Fruit fly (Drosophila melanogaster): ENCODE measurements around the gene ben.

Gene ben

DNA sequence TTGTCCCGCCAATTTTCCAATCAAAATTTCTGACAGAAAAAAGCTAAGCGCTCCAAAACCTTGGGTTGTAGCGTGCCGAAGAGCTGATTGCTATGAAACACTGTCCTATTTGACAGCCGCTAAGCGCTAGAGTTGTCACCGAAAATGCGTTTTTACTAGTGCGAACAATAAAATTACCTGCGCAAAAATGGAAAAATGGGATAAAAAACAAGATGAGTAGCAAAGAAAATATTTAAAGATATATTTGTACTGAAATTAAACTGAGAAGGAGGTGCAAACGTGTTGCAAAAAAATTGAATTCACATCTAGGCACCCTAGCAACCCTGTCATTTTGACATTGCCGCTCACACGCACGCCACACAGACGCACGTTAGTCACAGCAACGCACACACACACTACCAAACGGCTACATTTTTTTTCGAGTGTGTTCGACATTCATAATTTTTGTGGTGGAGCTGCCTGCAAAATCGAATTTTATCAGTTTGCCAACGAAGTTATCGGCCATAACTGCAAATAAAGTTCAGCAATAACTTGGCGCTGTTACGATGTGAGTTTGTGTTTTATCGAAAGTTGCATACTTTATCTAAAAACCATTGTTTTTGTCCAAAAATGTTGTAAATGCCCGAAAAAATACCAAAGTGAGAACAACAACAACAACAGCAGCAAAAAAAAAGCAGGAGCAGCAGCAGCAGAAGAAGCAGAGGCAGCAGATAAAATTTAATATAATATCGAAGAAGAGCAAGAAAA, at the start of gene ben:
TSS of gene ben (plus strand) at position 369 of the 747 bp plus-strand sequence.
- TF ChIP-seq pad (GFP tag; optimal IDR thresholded peaks at IDR 0.05) = peak; percentile 70
- peak; percentile 82 for TF ChIP-seq toe (GFP tag; optimal IDR thresholded peaks at IDR 0.05)
- peak; percentile 57 for TF ChIP-seq kay (GFP tag; ENCODE audit: borderline replicate concordance)
- TF ChIP-seq CG5204 (GFP tag; optimal IDR thresholded peaks at IDR 0.05) = peak; percentile 78
- peak; percentile 83 for TF ChIP-seq Crg-1 (GFP tag; optimal IDR thresholded peaks at IDR 0.05)
- TF ChIP-seq CG11617 (GFP tag; optimal IDR thresholded peaks at IDR 0.05) = peak; percentile 82
- TF ChIP-seq Hr96 (GFP tag; optimal IDR thresholded peaks at IDR 0.05) = peak; percentile 90
- TF ChIP-seq CG33017 (tag; optimal IDR thresholded peaks at IDR 0.05) = peak; percentile 62
- peak; percentile 28 for TF ChIP-seq cic (GFP tag; optimal IDR thresholded peaks at IDR 0.05)
- TF ChIP-seq tj (GFP tag; optimal IDR thresholded peaks at IDR 0.05) = peak; percentile 36
- peak; percentile 91 for TF ChIP-seq CG1620 (GFP tag; optimal IDR thresholded peaks at IDR 0.05)
- TF ChIP-seq cnc (optimal IDR thresholded peaks at IDR 0.05) = no peak
- TF ChIP-seq CG7045 (GFP tag; optimal IDR thresholded peaks at IDR 0.05) = peak; percentile 63
- peak; percentile 64 for TF ChIP-seq CG12768 (GFP tag; optimal IDR thresholded peaks at IDR 0.05)
- TF ChIP-seq bab1 (GFP tag; optimal IDR thresholded peaks at IDR 0.05) = peak; percentile 80
- TF ChIP-seq CG14711 (tag; optimal IDR thresholded peaks at IDR 0.05) = peak; percentile 99
- TF ChIP-seq CG7101 (tag; optimal IDR thresholded peaks at IDR 0.05) = peak; percentile 84
- TF ChIP-seq Mnt (GFP tag; optimal IDR thresholded peaks at IDR 0.05) = peak; percentile 78
- TF ChIP-seq Clk (GFP tag; optimal IDR thresholded peaks at IDR 0.05) = peak; percentile 67
- TF ChIP-seq ovo (GFP tag; optimal IDR thresholded peaks at IDR 0.05) = peak; percentile 78

DNA sequence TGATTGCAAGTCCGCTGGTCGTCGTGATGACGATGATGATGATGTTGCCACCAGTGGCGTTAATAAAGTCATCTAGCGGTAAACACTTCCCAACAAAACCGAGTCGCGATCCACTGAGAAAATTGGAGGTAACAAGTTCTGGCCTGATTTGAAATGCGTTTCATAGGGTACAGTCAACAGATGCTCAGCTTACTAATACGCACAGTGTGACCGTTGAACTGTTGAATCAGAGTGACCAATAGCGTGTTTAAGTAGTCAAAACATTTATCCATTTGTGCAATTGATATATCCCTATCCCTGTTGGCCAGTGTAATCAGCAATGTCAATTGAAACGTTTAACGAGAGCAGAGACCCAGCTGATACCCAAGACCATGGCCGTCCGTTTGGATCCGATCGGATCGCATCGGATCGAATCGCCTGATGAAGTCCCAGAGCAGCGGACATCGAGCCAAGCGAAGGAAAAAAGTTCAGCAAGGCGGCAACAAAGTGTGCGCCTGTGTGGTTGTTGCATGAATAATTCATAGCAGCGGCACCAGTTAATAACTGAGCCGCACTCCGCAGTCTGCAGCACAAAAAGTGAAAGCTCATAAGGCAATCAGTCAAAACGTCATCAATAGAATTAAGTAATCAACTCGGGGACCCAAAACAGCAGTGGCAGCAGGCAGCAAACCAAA, 47.9 kb upstream of the ben start:
- TF ChIP-seq Crg-1 (GFP tag; optimal IDR thresholded peaks at IDR 0.05) = no peak
- TF ChIP-seq ovo (GFP tag; optimal IDR thresholded peaks at IDR 0.05) = no peak
- TF ChIP-seq Mnt (GFP tag; optimal IDR thresholded peaks at IDR 0.05) = no peak
- no peak for TF ChIP-seq Clk (GFP tag; optimal IDR thresholded peaks at IDR 0.05)
- TF ChIP-seq pad (GFP tag; optimal IDR thresholded peaks at IDR 0.05) = no peak
- TF ChIP-seq CG1620 (GFP tag; optimal IDR thresholded peaks at IDR 0.05) = no peak
- no peak for TF ChIP-seq cic (GFP tag; optimal IDR thresholded peaks at IDR 0.05)

DNA sequence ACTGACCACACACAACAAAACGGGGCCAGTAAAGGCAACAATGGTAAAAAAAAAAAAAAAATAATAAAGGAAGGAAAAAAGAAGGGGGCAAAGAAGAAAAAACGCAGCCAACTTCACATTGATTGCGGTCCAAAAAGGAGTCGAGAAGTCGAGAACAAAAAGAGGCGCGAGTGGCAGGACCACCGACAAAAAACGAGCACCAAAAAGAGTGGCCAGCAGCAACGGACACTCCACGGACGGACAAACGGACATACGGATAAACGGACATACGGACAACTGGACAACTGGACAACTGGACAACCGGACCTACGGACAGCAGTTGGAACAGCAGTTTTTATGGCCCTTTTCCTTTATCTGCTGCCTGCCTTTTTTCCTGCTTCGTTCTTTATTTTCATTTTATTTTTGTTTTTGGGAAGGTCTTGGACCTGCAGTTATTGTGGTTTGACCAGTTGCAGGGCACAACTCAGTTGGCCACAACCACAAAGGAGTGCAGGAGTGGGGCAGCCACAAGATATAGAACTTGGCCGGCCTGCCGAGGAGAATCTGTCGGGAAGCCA, 47.3 kb upstream of the ben start:
- TF ChIP-seq Clk (GFP tag; optimal IDR thresholded peaks at IDR 0.05) (no peak), CG1620 (GFP tag; optimal IDR thresholded peaks at IDR 0.05) (no peak), kay (GFP tag; ENCODE audit: borderline replicate concordance) (no peak), Mnt (GFP tag; optimal IDR thresholded peaks at IDR 0.05) (no peak), CG7045 (GFP tag; optimal IDR thresholded peaks at IDR 0.05) (no peak), toe (GFP tag; optimal IDR thresholded peaks at IDR 0.05) (no peak), CG14711 (tag; optimal IDR thresholded peaks at IDR 0.05) (no peak), CG12768 (GFP tag; optimal IDR thresholded peaks at IDR 0.05) (no peak), CG33017 (tag; optimal IDR thresholded peaks at IDR 0.05) (no peak), CG11617 (GFP tag; optimal IDR thresholded peaks at IDR 0.05) (no peak), CG7101 (tag; optimal IDR thresholded peaks at IDR 0.05) (no peak), tj (GFP tag; optimal IDR thresholded peaks at IDR 0.05) (no peak), pad (GFP tag; optimal IDR thresholded peaks at IDR 0.05) (no peak), CG5204 (GFP tag; optimal IDR thresholded peaks at IDR 0.05) (no peak), Crg-1 (GFP tag; optimal IDR thresholded peaks at IDR 0.05) (no peak), ovo (GFP tag; optimal IDR thresholded peaks at IDR 0.05) (no peak), cic (GFP tag; optimal IDR thresholded peaks at IDR 0.05) (no peak), bab1 (GFP tag; optimal IDR thresholded peaks at IDR 0.05) (no peak), Hr96 (GFP tag; optimal IDR thresholded peaks at IDR 0.05) (no peak)

DNA sequence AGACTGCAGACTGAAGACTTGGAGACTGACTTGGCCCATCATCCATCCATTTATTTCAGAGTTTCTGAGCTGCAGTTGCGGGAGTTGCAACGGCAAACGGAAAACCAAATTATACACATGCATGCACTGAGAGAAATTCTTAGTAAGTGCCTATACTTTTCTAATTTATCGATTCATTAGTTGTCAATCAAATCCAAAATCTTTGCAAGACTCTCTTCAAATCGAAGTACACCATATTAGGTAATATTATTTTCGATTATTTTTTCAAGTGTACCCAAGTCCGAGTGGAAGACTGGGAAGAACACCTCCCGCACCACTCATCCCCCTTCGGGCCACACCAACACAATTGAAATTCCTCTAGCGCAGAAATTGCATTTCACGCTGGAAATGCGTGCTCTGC, 44.7 kb upstream of the ben start:
- no peak for TF ChIP-seq kay (GFP tag; ENCODE audit: borderline replicate concordance)
- TF ChIP-seq CG14711 (tag; optimal IDR thresholded peaks at IDR 0.05) = no peak
- TF ChIP-seq CG7045 (GFP tag; optimal IDR thresholded peaks at IDR 0.05) = no peak
- no peak for TF ChIP-seq Mnt (GFP tag; optimal IDR thresholded peaks at IDR 0.05)
- TF ChIP-seq bab1 (GFP tag; optimal IDR thresholded peaks at IDR 0.05) = no peak
- TF ChIP-seq CG33017 (tag; optimal IDR thresholded peaks at IDR 0.05) = no peak
- no peak for TF ChIP-seq CG1620 (GFP tag; optimal IDR thresholded peaks at IDR 0.05)
- no peak for TF ChIP-seq CG11617 (GFP tag; optimal IDR thresholded peaks at IDR 0.05)
- no peak for TF ChIP-seq Hr96 (GFP tag; optimal IDR thresholded peaks at IDR 0.05)
- no peak for TF ChIP-seq CG12768 (GFP tag; optimal IDR thresholded peaks at IDR 0.05)
- no peak for TF ChIP-seq cic (GFP tag; optimal IDR thresholded peaks at IDR 0.05)
- no peak for TF ChIP-seq tj (GFP tag; optimal IDR thresholded peaks at IDR 0.05)
- no peak for TF ChIP-seq pad (GFP tag; optimal IDR thresholded peaks at IDR 0.05)
- no peak for TF ChIP-seq cnc (optimal IDR thresholded peaks at IDR 0.05)
- TF ChIP-seq CG5204 (GFP tag; optimal IDR thresholded peaks at IDR 0.05) = no peak

DNA sequence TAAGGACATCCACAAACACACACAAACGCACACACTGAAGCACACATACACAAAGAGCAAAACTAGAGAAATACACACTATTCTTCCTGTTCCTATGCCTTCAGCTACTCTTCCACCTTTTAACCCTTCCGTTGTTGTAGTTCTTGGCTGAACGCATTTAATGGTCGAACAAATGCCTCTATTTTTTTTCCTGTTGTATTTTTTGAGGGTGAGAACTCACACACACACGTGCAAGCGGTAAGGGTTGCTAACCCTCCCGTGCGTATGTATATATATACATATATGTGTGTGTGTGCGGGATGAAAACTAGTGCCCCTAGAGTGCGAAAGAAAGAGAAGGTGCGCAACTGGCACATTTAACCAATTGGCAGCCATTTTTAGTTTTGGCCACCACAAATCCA, 41.9 kb upstream of the ben start:
- TF ChIP-seq kay (GFP tag; ENCODE audit: borderline replicate concordance) = no peak
- TF ChIP-seq CG33017 (tag; optimal IDR thresholded peaks at IDR 0.05) = no peak
- no peak for TF ChIP-seq CG14711 (tag; optimal IDR thresholded peaks at IDR 0.05)
- no peak for TF ChIP-seq CG7101 (tag; optimal IDR thresholded peaks at IDR 0.05)
- TF ChIP-seq cic (GFP tag; optimal IDR thresholded peaks at IDR 0.05) = no peak
- no peak for TF ChIP-seq toe (GFP tag; optimal IDR thresholded peaks at IDR 0.05)
- no peak for TF ChIP-seq CG12768 (GFP tag; optimal IDR thresholded peaks at IDR 0.05)

Measured in whole organism, adult.